Fruit fly (Drosophila melanogaster) whole organism, embryonic: ENCODE measurements around the gene Egfrap.

Source experiments
- Bgb ChIP-seq: fragments of 200-800 bp; sonication (Bioruptor generic); IDR thresholded peaks from 2 replicates; pipeline ENCODE4 v1.3.6; 2022; ENCODE audit warnings: missing biosample characterization, missing genetic modification characterization; ENCODE audit not compliant: partially characterized antibody
- CG10366 ChIP-seq: fragments of 200-800 bp; sonication (Bioruptor generic); IDR thresholded peaks from 2 replicates; pipeline ENCODE4 v1.3.6; 2022; ENCODE audit warnings: missing biosample characterization, missing genetic modification characterization
- CG12769 ChIP-seq: fragments of 200-800 bp; sonication (Bioruptor generic); optimal IDR thresholded peaks from 2 replicates; lab custom pipeline; 2019; ENCODE audit warnings: missing biosample characterization, mild to moderate bottlenecking, missing genetic modification characterization, moderate library complexity
- CG15601 ChIP-seq: fragments of 200-800 bp; sonication (Bioruptor generic); optimal IDR thresholded peaks from 3 replicates; lab custom pipeline; 2019; ENCODE audit warnings: missing biosample characterization, mild to moderate bottlenecking, missing genetic modification characterization, moderate library complexity
- CG1603 ChIP-seq: fragments of 200-800 bp; sonication (Bioruptor generic); optimal IDR thresholded peaks from 2 replicates; lab custom pipeline; 2019; ENCODE audit warnings: missing biosample characterization, mild to moderate bottlenecking, missing genetic modification characterization, moderate library complexity
- CG16813 ChIP-seq: fragments of 200-800 bp; sonication (Bioruptor generic); IDR thresholded peaks from 3 replicates; pipeline ENCODE4 v1.3.6; 2022; ENCODE audit warnings: missing biosample characterization, missing genetic modification characterization; ENCODE audit not compliant: partially characterized antibody
- CG17328 ChIP-seq: fragments of 200-800 bp; sonication (Bioruptor generic); IDR thresholded peaks from 2 replicates; pipeline ENCODE4 v1.3.6; 2022; ENCODE audit warnings: missing biosample characterization, missing genetic modification characterization
- CG17385 ChIP-seq: fragments of 200-800 bp; sonication (Bioruptor generic); optimal IDR thresholded peaks from 3 replicates; lab custom pipeline; 2018; ENCODE audit warnings: missing biosample characterization, mild to moderate bottlenecking, missing genetic modification characterization
- CG18764 ChIP-seq: fragments of 200-800 bp; sonication (Bioruptor generic); optimal IDR thresholded peaks from 3 replicates; lab custom pipeline; 2016; ENCODE audit warnings: missing biosample characterization, missing genetic modification characterization
- CG2199 ChIP-seq: fragments of 200-800 bp; sonication (Bioruptor generic); IDR thresholded peaks from 3 replicates; pipeline ENCODE4 v1.3.6; 2022; ENCODE audit warnings: missing biosample characterization, missing genetic modification characterization
- CG33557 ChIP-seq: fragments of 200-800 bp; sonication (Bioruptor generic); optimal IDR thresholded peaks from 2 replicates; lab custom pipeline; 2019; ENCODE audit warnings: missing biosample characterization, mild to moderate bottlenecking, missing genetic modification characterization, moderate library complexity
- CG42726 ChIP-seq: fragments of 200-800 bp; sonication (Bioruptor generic); IDR thresholded peaks from 2 replicates; pipeline ENCODE4 v1.3.6; 2022; ENCODE audit warnings: missing biosample characterization, missing genetic modification characterization; ENCODE audit not compliant: partially characterized antibody
- CG4707 ChIP-seq: fragments of 200-800 bp; sonication (Bioruptor generic); optimal IDR thresholded peaks from 2 replicates; lab custom pipeline; 2018; ENCODE audit warnings: missing biosample characterization, mild to moderate bottlenecking, missing genetic modification characterization, moderate library complexity
- CG6791 ChIP-seq: fragments of 200-800 bp; sonication (Bioruptor generic); IDR thresholded peaks from 3 replicates; pipeline ENCODE4 v1.3.6; 2022; ENCODE audit warnings: missing biosample characterization, missing genetic modification characterization; ENCODE audit not compliant: partially characterized antibody
- CG7357 ChIP-seq: fragments of 200-800 bp; sonication (Bioruptor generic); IDR thresholded peaks from 3 replicates; pipeline ENCODE4 v1.3.6; 2022; ENCODE audit warnings: missing biosample characterization, missing genetic modification characterization
- CG9797 ChIP-seq: fragments of 200-800 bp; sonication (Bioruptor generic); optimal IDR thresholded peaks from 3 replicates; lab custom pipeline; 2018; ENCODE audit warnings: missing biosample characterization, mild to moderate bottlenecking, missing genetic modification characterization
- HLH4C ChIP-seq: fragments of 200-800 bp; sonication (Bioruptor generic); IDR thresholded peaks from 3 replicates; pipeline ENCODE4 v1.3.6; 2022; ENCODE audit warnings: missing biosample characterization, missing genetic modification characterization; ENCODE audit not compliant: partially characterized antibody
- HLHmδ ChIP-seq: fragments of 200-800 bp; sonication (Bioruptor generic); optimal IDR thresholded peaks from 2 replicates; lab custom pipeline; 2018; ENCODE audit warnings: missing biosample characterization, mild to moderate bottlenecking, missing genetic modification characterization, moderate library complexity
- Jarid2 ChIP-seq: fragments of 200-800 bp; sonication (Bioruptor generic); optimal IDR thresholded peaks from 3 replicates; lab custom pipeline; 2017; ENCODE audit warnings: mild to moderate bottlenecking, missing biosample characterization, missing genetic modification reagents, missing genetic modification characterization
- Med ChIP-seq: fragments of 200-800 bp; sonication (Bioruptor generic); peaks from one replicate; lab custom pipeline; 2016; ENCODE audit warnings: missing biosample characterization, missing genetic modification characterization, mild to moderate bottlenecking, inconsistent platforms, moderate library complexity
- NK7.1 ChIP-seq: fragments of 200-800 bp; sonication (Bioruptor generic); optimal IDR thresholded peaks from 3 replicates; lab custom pipeline; 2016; ENCODE audit warnings: missing biosample characterization, missing genetic modification characterization
- abd-A ChIP-seq: fragments of 200-800 bp; sonication (Bioruptor generic); optimal IDR thresholded peaks from 3 replicates; lab custom pipeline; 2019; ENCODE audit warnings: missing biosample characterization, mild to moderate bottlenecking, missing genetic modification characterization, moderate library complexity
- amos ChIP-seq: fragments of 200-800 bp; sonication (Bioruptor generic); IDR thresholded peaks from 2 replicates; pipeline ENCODE4 v1.3.6; 2022; ENCODE audit warnings: missing biosample characterization, missing genetic modification characterization; ENCODE audit not compliant: partially characterized antibody
- ara ChIP-seq: fragments of 200-800 bp; sonication (Bioruptor generic); IDR thresholded peaks from 2 replicates; pipeline ENCODE4 v1.3.6; 2022; ENCODE audit warnings: missing biosample characterization, missing genetic modification characterization
- ato ChIP-seq: fragments of 200-800 bp; sonication (Bioruptor generic); IDR thresholded peaks from 2 replicates; pipeline ENCODE4 v1.3.6; 2022; ENCODE audit warnings: missing biosample characterization, missing genetic modification characterization; ENCODE audit not compliant: partially characterized antibody
- bbx ChIP-seq: fragments of 200-800 bp; sonication (Bioruptor generic); IDR thresholded peaks from 2 replicates; pipeline ENCODE4 v1.3.6; 2022; ENCODE audit warnings: missing biosample characterization, missing genetic modification characterization; ENCODE audit not compliant: partially characterized antibody
- chm ChIP-seq: fragments of 200-800 bp; sonication (Bioruptor generic); IDR thresholded peaks from 2 replicates; pipeline ENCODE4 v1.3.6; 2022; ENCODE audit warnings: missing biosample characterization, missing genetic modification characterization
- ci ChIP-seq: fragments of 200-800 bp; sonication (Bioruptor generic); IDR thresholded peaks from 3 replicates; pipeline ENCODE4 v1.3.6; 2022; ENCODE audit warnings: missing biosample characterization, missing genetic modification characterization
- dmrt99B ChIP-seq: fragments of 200-800 bp; sonication (Bioruptor generic); optimal IDR thresholded peaks from 2 replicates; lab custom pipeline; 2018; ENCODE audit warnings: missing biosample characterization, mild to moderate bottlenecking, missing genetic modification characterization, moderate library complexity
- gce ChIP-seq: fragments of 200-800 bp; sonication (Bioruptor generic); IDR thresholded peaks from 3 replicates; pipeline ENCODE4 v1.3.6; 2022; ENCODE audit warnings: missing biosample characterization, missing genetic modification characterization
- gsb-n ChIP-seq: fragments of 200-800 bp; sonication (Bioruptor generic); optimal IDR thresholded peaks from 3 replicates; lab custom pipeline; 2018; ENCODE audit warnings: missing biosample characterization, mild to moderate bottlenecking, missing genetic modification characterization
- hb ChIP-seq: fragments of 200-800 bp; sonication (Bioruptor generic); IDR thresholded peaks from 3 replicates; pipeline ENCODE4 v1.3.6; 2022; ENCODE audit warnings: missing biosample characterization, missing genetic modification characterization; ENCODE audit not compliant: partially characterized antibody
- lov ChIP-seq, 2 experiments: fragments of 200-800 bp in 1 of 2; fragments of >200 bp in 1 of 2; sonication (Bioruptor generic) in 1 of 2; IDR thresholded peaks in 1 of 2; optimal IDR thresholded peaks in 1 of 2; 2 replicates in 1 of 2; 3 replicates in 1 of 2; pipeline versions ENCODE4 v1.3.6 to Lab custom; 2017 to 2022; ENCODE audit warnings: missing biosample characterization in 1 of 2, missing genetic modification characterization in 1 of 2
- mld ChIP-seq: fragments of 200-800 bp; sonication (Bioruptor generic); IDR thresholded peaks from 3 replicates; pipeline ENCODE4 v1.3.6; 2022; ENCODE audit warnings: missing biosample characterization, missing genetic modification characterization; ENCODE audit not compliant: partially characterized antibody
- otp ChIP-seq: fragments of 200-800 bp; sonication (Bioruptor generic); IDR thresholded peaks from 3 replicates; pipeline ENCODE4, ENCODE4 v1.3.6; 2022; ENCODE audit warnings: missing biosample characterization, missing genetic modification characterization
- pros ChIP-seq: fragments of 200-800 bp; sonication (Bioruptor generic); optimal IDR thresholded peaks from 3 replicates; lab custom pipeline; 2019; ENCODE audit warnings: missing biosample characterization, mild to moderate bottlenecking, missing genetic modification characterization, moderate library complexity
- shn ChIP-seq: fragments of 200-800 bp; sonication (Bioruptor generic); optimal IDR thresholded peaks from 3 replicates; lab custom pipeline; 2016; ENCODE audit warnings: missing biosample characterization, missing genetic modification characterization
- sisA ChIP-seq: fragments of 200-800 bp; sonication (Bioruptor generic); IDR thresholded peaks from 2 replicates; pipeline ENCODE4 v1.3.6; 2022; ENCODE audit warnings: missing biosample characterization, missing genetic modification characterization
- sna ChIP-seq: fragments of 200-800 bp; sonication (Bioruptor generic); IDR thresholded peaks from 2 replicates; pipeline ENCODE4 v1.3.6; 2022; ENCODE audit warnings: missing biosample characterization, missing genetic modification characterization; ENCODE audit not compliant: partially characterized antibody
- so ChIP-seq: fragments of 200-800 bp; sonication (Bioruptor generic); IDR thresholded peaks from 3 replicates; pipeline ENCODE4 v1.3.6; 2022; ENCODE audit warnings: missing biosample characterization, missing genetic modification characterization
- sr ChIP-seq: fragments of 200-800 bp; sonication (Bioruptor generic); IDR thresholded peaks from 3 replicates; pipeline ENCODE4 v1.3.6; 2022; ENCODE audit warnings: missing biosample characterization, missing genetic modification characterization
- tna ChIP-seq: fragments of 200-800 bp; sonication (Bioruptor generic); IDR thresholded peaks from 2 replicates; pipeline ENCODE4 v1.3.6; 2022; ENCODE audit warnings: missing biosample characterization, missing genetic modification characterization; ENCODE audit not compliant: partially characterized antibody
- vvl ChIP-seq: fragments of 200-800 bp; sonication (Bioruptor generic); IDR thresholded peaks from 2 replicates; pipeline ENCODE4 v1.3.6; 2022; ENCODE audit warnings: missing biosample characterization, missing genetic modification characterization
- zfh1 ChIP-seq: fragments of 200-800 bp; sonication (Bioruptor generic); IDR thresholded peaks from 3 replicates; pipeline ENCODE4 v1.3.6; 2022; ENCODE audit warnings: missing biosample characterization, missing genetic modification characterization

Gene Egfrap

dm6 chr3L:5976121-5976906 lies 25.9 kb upstream of the Egfrap start (continued):
- TF ChIP-seq ara (GFP tag; lab: Robert Waterston, UW), result peak; percentile 98
- TF ChIP-seq sisA (GFP tag; lab: Robert Waterston, UW), result peak; percentile 98
- TF ChIP-seq, all 482 proteins: peak for 424

- TF ChIP-seq abd-A (tag; lab: Kevin White, UChicago) (peak; percentile 12), tna (0 out of 2 replicates have a peak, but pooled peaks have one; percentile 42), CG7357 (GFP tag; lab: Robert Waterston, UW) (no peak), Jarid2 (GFP tag; lab: Kevin White, UChicago) (peak; percentile 82), CG15601 (tag; lab: Kevin White, UChicago) (no peak), dmrt99B (tag; lab: Kevin White, UChicago) (no peak), sna (0 out of 2 replicates have a peak, but pooled peaks have one; percentile 43), CG42726 (peak; percentile 66), CG10366 (GFP tag; lab: Robert Waterston, UW) (no peak), bbx (GFP tag; lab: Robert Waterston, UW) (peak; percentile 73), CG17328 (GFP tag; lab: Robert Waterston, UW) (peak; percentile 18), Bgb (GFP tag; lab: Robert Waterston, UW) (peak; percentile 22; the same call in 1 of the 2 replicates), CG12769 (tag; lab: Kevin White, UChicago) (peak; percentile 2), CG9797 (GFP tag; lab: Kevin White, UChicago) (no peak), vvl (GFP tag; lab: Robert Waterston, UW) (peak; percentile 11), pros (GFP tag; lab: Kevin White, UChicago) (peak; percentile 88), shn (GFP tag; lab: Kevin White, UChicago) (no peak), zfh1 (GFP tag; lab: Robert Waterston, UW) (0 out of 3 replicates have a peak, but pooled peaks have one; percentile 5), CG33557 (GFP tag; lab: Kevin White, UChicago) (no peak), gce (GFP tag; lab: Robert Waterston, UW) (peak; percentile 62; the same call in 1 of the 3 replicates), CG2199 (GFP tag; lab: Robert Waterston, UW) (peak; percentile 84; the same call in 2 of the 3 replicates), amos (GFP tag; lab: Robert Waterston, UW) (peak; percentile 35), chm (GFP tag; lab: Robert Waterston, UW) (peak; percentile 86), lov (optimal IDR thresholded peaks at IDR 0.05; lab: Kevin White, UChicago) (no peak), lov (GFP tag; IDR thresholded peaks at IDR 0.05; lab: Robert Waterston, UW) (peak; percentile 56; the same call in 1 of the 3 replicates), mld (peak; percentile 45; the same call in 1 of the 3 replicates), gsb-n (tag; lab: Kevin White, UChicago) (no peak), so (GFP tag; lab: Robert Waterston, UW) (peak; percentile 23; the same call in 1 of the 3 replicates), NK7.1 (GFP tag; lab: Kevin White, UChicago) (no peak), CG1603 (tag; lab: Kevin White, UChicago) (peak; percentile 2), sr (0 out of 3 replicates have a peak, but pooled peaks have one; percentile 24), CG4707 (GFP tag; lab: Kevin White, UChicago) (peak; percentile 12), CG16813 (peak; percentile 40; the same call in 1 of the 3 replicates), CG6791 (GFP tag; lab: Robert Waterston, UW) (peak; percentile 66; the same call in 2 of the 3 replicates), HLH4C (GFP tag; lab: Robert Waterston, UW) (0 out of 3 replicates have a peak, but pooled peaks have one; percentile 32), ato (GFP tag; lab: Robert Waterston, UW) (peak; percentile 47), HLHmδ (GFP tag; lab: Kevin White, UChicago) (peak; percentile 92), Med (peak; percentile 60), otp (GFP tag; lab: Robert Waterston, UW) (0 out of 3 replicates have a peak, but pooled peaks have one; percentile 47), CG17385 (peak; percentile 94), ci (peak; percentile 73; the same call in 2 of the 3 replicates), CG18764 (no peak), hb (GFP tag; lab: Robert Waterston, UW) (no peak)
Measured at dm6 chr3L:5975785-5976120, 25.3 kb upstream of the Egfrap start, which contains the start of gene CG10479. Gene CG10479 (minus strand): TSS chr3L:5976007.
